Fruit fly (Drosophila melanogaster) whole organism, embryonic: ENCODE results near the gene CG13982.

Experiments used
- CG10959 ChIP-seq: fragments of 200-800 bp; sonication (Bioruptor generic); IDR thresholded peaks from 2 replicates; pipeline ENCODE4 v1.3.6; 2022; ENCODE audit warnings: missing biosample characterization, missing genetic modification characterization
- CG14441 ChIP-seq: fragments of 200-800 bp; sonication (Bioruptor generic); IDR thresholded peaks from 2 replicates; pipeline ENCODE4 v1.3.6; 2022; ENCODE audit warnings: missing biosample characterization, missing genetic modification characterization
- D19A ChIP-seq: fragments of 200-800 bp; optimal IDR thresholded peaks from 3 replicates; lab custom pipeline; 2019; ENCODE audit warnings: missing biosample characterization, mild to moderate bottlenecking, missing genetic modification characterization, moderate library complexity
- Hmx ChIP-seq: fragments of 200-800 bp; sonication (Bioruptor generic); optimal IDR thresholded peaks from 2 replicates; lab custom pipeline; 2016; ENCODE audit warnings: missing biosample characterization, missing genetic modification characterization
- Spps ChIP-seq: fragments of 200-800 bp; sonication (Bioruptor generic); optimal IDR thresholded peaks from 2 replicates; lab custom pipeline; 2018; ENCODE audit warnings: missing biosample characterization, mild to moderate bottlenecking, missing genetic modification characterization
- dmrt11E ChIP-seq: fragments of 200-800 bp; sonication (Bioruptor generic); optimal IDR thresholded peaks from 3 replicates; lab custom pipeline; 2018; ENCODE audit warnings: missing biosample characterization, mild to moderate bottlenecking, missing genetic modification characterization, moderate library complexity
- grn ChIP-seq: fragments of 200-800 bp; sonication (Bioruptor generic); optimal IDR thresholded peaks from 3 replicates; lab custom pipeline; 2017; ENCODE audit warnings: missing biosample characterization, missing genetic modification characterization

DNA sequence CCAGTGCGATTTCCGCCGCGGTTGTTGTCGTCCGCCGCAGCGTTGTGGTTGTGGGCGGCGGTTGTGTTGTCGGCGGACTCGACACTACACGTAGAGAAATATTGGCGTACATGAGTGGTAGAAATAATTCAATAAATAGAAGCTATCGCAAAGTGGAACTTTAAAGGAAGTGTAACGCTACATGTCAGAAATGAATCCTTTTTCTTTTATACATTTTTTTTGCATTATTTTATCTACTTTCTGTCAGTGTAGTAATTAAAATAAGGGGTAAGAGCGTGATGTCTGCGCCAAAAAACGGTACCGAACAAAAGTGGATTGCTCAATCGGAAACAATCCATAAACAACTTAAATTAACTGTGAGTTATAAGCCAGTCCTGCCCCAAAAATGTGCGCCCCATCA lies 32.9 kb upstream of the CG13982 start:
- TF ChIP-seq CG14441 (GFP tag; lab: Robert Waterston, UW), result no peak
- TF ChIP-seq Spps (tag; lab: Kevin White, UChicago), result no peak
- TF ChIP-seq grn, result no peak
- no peak for TF ChIP-seq D19A (tag; lab: Kevin White, UChicago)
- no peak for TF ChIP-seq CG10959 (GFP tag; lab: Robert Waterston, UW)
- no peak for TF ChIP-seq Hmx (GFP tag; lab: Kevin White, UChicago)
- no peak for TF ChIP-seq dmrt11E (tag; lab: Kevin White, UChicago)
